Fruit fly (Drosophila melanogaster) whole organism, adult: ENCODE data around the gene Wdfy2.

ENCODE experiments used
- CG12768 ChIP-seq: fragments of 200-800 bp; sonication (Bioruptor generic); optimal IDR thresholded peaks from 2 replicates; lab custom pipeline; 2017; ENCODE audit warnings: missing biosample characterization, missing genetic modification characterization, mild to moderate bottlenecking, moderate library complexity, missing genetic modification reagents
- CG1620 ChIP-seq: fragments of 200-800 bp; sonication (Bioruptor generic); optimal IDR thresholded peaks from 2 replicates; lab custom pipeline; 2016; ENCODE audit warnings: missing biosample characterization, missing genetic modification characterization
- cnc ChIP-seq, 2 experiments: fragments of >200 bp; optimal IDR thresholded peaks; 2 replicates each; lab custom pipeline; 2017
- kay ChIP-seq: fragments of 200-800 bp; sonication (Bioruptor generic); peaks from one replicate; lab custom pipeline; 2016; ENCODE audit warnings: missing biosample characterization, missing genetic modification characterization, borderline replicate concordance
- ovo ChIP-seq: fragments of 200-800 bp; sonication (Bioruptor generic); optimal IDR thresholded peaks from 2 replicates; lab custom pipeline; 2016; ENCODE audit warnings: missing biosample characterization, missing genetic modification characterization

DNA sequence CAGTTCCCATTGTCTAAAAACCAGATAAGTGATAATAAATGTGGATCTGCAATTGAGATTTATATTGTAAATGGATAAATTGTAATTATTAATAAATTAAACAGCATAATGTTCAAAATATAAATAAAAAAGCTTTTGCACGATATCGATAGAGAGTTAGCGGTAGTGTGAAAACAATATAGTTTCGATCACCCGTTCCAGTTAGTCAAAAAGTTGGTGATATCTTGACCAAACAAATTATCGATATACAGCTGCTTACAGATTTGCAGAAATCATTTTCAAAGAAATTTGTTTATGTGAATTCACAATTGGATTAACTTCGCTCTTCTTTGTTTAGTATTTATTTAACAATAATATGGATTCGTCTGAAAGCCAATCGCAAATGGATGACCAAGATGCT lies 16.1 kb downstream of the Wdfy2 start, which contains the start of gene Nse4:
- TF ChIP-seq cnc (optimal IDR thresholded peaks at IDR 0.05; lab: Kevin White, UChicago) (no peak), CG12768 (GFP tag; lab: Kevin White, UChicago) (no peak), CG1620 (GFP tag; lab: Kevin White, UChicago) (no peak), kay (GFP tag; lab: Kevin White, UChicago) (no peak), ovo (GFP tag; lab: Kevin White, UChicago) (no peak)
